Worm (Caenorhabditis elegans) whole organism, mixed stage, embryonic: ENCODE results near the gene ttr-57.

ENCODE experiments used
- bed-3 ChIP-seq: fragments of 200-800 bp; sonication (Bioruptor generic); optimal IDR thresholded peaks from 3 replicates; lab custom pipeline; 2018; ENCODE audit warnings: mild to moderate bottlenecking, missing genetic modification characterization, moderate library complexity, missing compliant biosample characterization
- blmp-1 ChIP-seq: fragments of 150-350 bp; optimal IDR thresholded peaks from 2 replicates; lab custom pipeline; 2014; ENCODE audit warnings: missing biosample characterization, missing genetic modification characterization
- ceh-39 ChIP-seq: fragments of 150-350 bp; optimal IDR thresholded peaks from 2 replicates; lab custom pipeline; 2014; ENCODE audit warnings: missing biosample characterization, missing genetic modification characterization
- ceh-43 ChIP-seq: fragments of 200-800 bp; sonication (Bioruptor generic); optimal IDR thresholded peaks from 2 replicates; lab custom pipeline; 2018; ENCODE audit warnings: mild to moderate bottlenecking, missing genetic modification characterization, moderate library complexity, missing compliant biosample characterization
- ceh-83 ChIP-seq: fragments of 200-800 bp; sonication (Bioruptor generic); optimal IDR thresholded peaks from 2 replicates; lab custom pipeline; 2018; ENCODE audit warnings: mild to moderate bottlenecking, missing genetic modification characterization, missing compliant biosample characterization
- cnd-1 ChIP-seq: fragments of 200-800 bp; sonication (Bioruptor generic); optimal IDR thresholded peaks from 2 replicates; lab custom pipeline; 2018; ENCODE audit warnings: mild to moderate bottlenecking, missing genetic modification characterization, missing compliant biosample characterization
- drap-1 ChIP-seq: fragments of 200-800 bp; sonication (Bioruptor generic); optimal IDR thresholded peaks from 3 replicates; lab custom pipeline; 2018; ENCODE audit warnings: mild to moderate bottlenecking, missing genetic modification characterization, missing compliant biosample characterization
- elt-1 ChIP-seq: sonication (generic microtip); optimal IDR thresholded peaks from 2 replicates; lab custom pipeline; 2017; ENCODE audit warnings: missing genetic modification characterization, mild to moderate bottlenecking, missing compliant biosample characterization, antibody characterized with exemption, moderate library complexity, borderline replicate concordance; ENCODE audit not compliant: insufficient read depth
- elt-3 ChIP-seq: fragments of 150-350 bp; optimal IDR thresholded peaks from 2 replicates; lab custom pipeline; 2014; ENCODE audit warnings: missing biosample characterization, missing genetic modification characterization
- flh-1 ChIP-seq: fragments of 200-800 bp; sonication (Bioruptor generic); optimal IDR thresholded peaks from 2 replicates; lab custom pipeline; 2018; ENCODE audit warnings: mild to moderate bottlenecking, missing genetic modification characterization, moderate library complexity, missing compliant biosample characterization
- ham-2 ChIP-seq: fragments of 200-800 bp; sonication (Bioruptor generic); optimal IDR thresholded peaks from 2 replicates; lab custom pipeline; 2018; ENCODE audit warnings: mild to moderate bottlenecking, missing genetic modification characterization, missing compliant biosample characterization
- hlh-1 ChIP-seq: fragments of 150-350 bp; optimal IDR thresholded peaks from 2 replicates; lab custom pipeline; 2014; ENCODE audit warnings: missing biosample characterization, missing genetic modification reagents, missing genetic modification characterization
- lin-13 ChIP-seq: fragments of 150-350 bp; optimal IDR thresholded peaks from 2 replicates; lab custom pipeline; 2014; ENCODE audit warnings: missing biosample characterization, missing genetic modification characterization
- lsy-2 ChIP-seq: fragments of 150-350 bp; optimal IDR thresholded peaks from 2 replicates; lab custom pipeline; 2014; ENCODE audit warnings: missing biosample characterization, missing genetic modification characterization
- mab-5 ChIP-seq: fragments of 150-350 bp; optimal IDR thresholded peaks from 2 replicates; lab custom pipeline; 2014; ENCODE audit warnings: missing biosample characterization, missing genetic modification characterization
- mep-1 ChIP-seq: fragments of 150-350 bp; optimal IDR thresholded peaks from 2 replicates; lab custom pipeline; 2017; ENCODE audit warnings: missing biosample characterization, missing genetic modification reagents, missing genetic modification characterization, inconsistent platforms
- nhr-12 ChIP-seq: fragments of 150-350 bp; optimal IDR thresholded peaks from 2 replicates; lab custom pipeline; 2014; ENCODE audit warnings: missing biosample characterization, missing genetic modification characterization
- nhr-2 ChIP-seq: fragments of 150-350 bp; optimal IDR thresholded peaks from 2 replicates; lab custom pipeline; 2014; ENCODE audit warnings: missing biosample characterization, missing genetic modification characterization
- nhr-237 ChIP-seq: fragments of 150-350 bp; optimal IDR thresholded peaks from 2 replicates; lab custom pipeline; 2014; ENCODE audit warnings: missing biosample characterization, missing genetic modification characterization
- nhr-28 ChIP-seq: fragments of 150-350 bp; optimal IDR thresholded peaks from 2 replicates; lab custom pipeline; 2014; ENCODE audit warnings: missing biosample characterization, missing genetic modification characterization
- nhr-76 ChIP-seq: sonication (generic microtip); optimal IDR thresholded peaks from 2 replicates; lab custom pipeline; 2017; ENCODE audit warnings: missing biosample characterization, missing genetic modification characterization
- pha-4 ChIP-seq: fragments of 150-350 bp; optimal IDR thresholded peaks from 2 replicates; lab custom pipeline; 2018; ENCODE audit warnings: missing biosample characterization, missing genetic modification reagents, missing genetic modification characterization
- sem-2 ChIP-seq: fragments of 200-800 bp; sonication (Bioruptor generic); optimal IDR thresholded peaks from 2 replicates; lab custom pipeline; 2018; ENCODE audit warnings: mild to moderate bottlenecking, missing genetic modification characterization, missing compliant biosample characterization
- snpc-4 ChIP-seq: fragments of 150-350 bp; optimal IDR thresholded peaks from 2 replicates; lab custom pipeline; 2014; ENCODE audit warnings: missing biosample characterization, missing genetic modification characterization
- sptf-1 ChIP-seq: sonication (generic microtip); optimal IDR thresholded peaks from 2 replicates; lab custom pipeline; 2017; ENCODE audit warnings: mild to moderate bottlenecking, missing genetic modification characterization, moderate library complexity, missing compliant biosample characterization
- tbx-8 ChIP-seq: fragments of 200-800 bp; sonication (Bioruptor generic); optimal IDR thresholded peaks from 2 replicates; lab custom pipeline; 2018; ENCODE audit warnings: mild to moderate bottlenecking, missing genetic modification characterization, moderate library complexity, missing compliant biosample characterization
- unc-120 ChIP-seq: sonication (generic microtip); optimal IDR thresholded peaks from 2 replicates; lab custom pipeline; 2017; ENCODE audit warnings: missing genetic modification characterization, missing compliant biosample characterization; ENCODE audit not compliant: poor library complexity, severe bottlenecking
- unc-62 ChIP-seq: fragments of 150-350 bp; optimal IDR thresholded peaks from 2 replicates; lab custom pipeline; 2014; ENCODE audit warnings: missing biosample characterization, missing genetic modification reagents, missing genetic modification characterization
- zip-8 ChIP-seq: fragments of 150-350 bp; optimal IDR thresholded peaks from 2 replicates; lab custom pipeline; 2014; ENCODE audit warnings: missing biosample characterization, missing genetic modification characterization
- ztf-11 ChIP-seq: fragments of 150-350 bp; optimal IDR thresholded peaks from 2 replicates; lab custom pipeline; 2014; ENCODE audit warnings: missing biosample characterization, missing genetic modification characterization

The ttr-57 gene

ce11 chrV:20604606-20605155 lies at the start of gene ttr-57:
Gene ttr-57, plus strand, starts transcription at chrV:20605105.
- TF ChIP-seq sem-2 (no peak), elt-3 (tag; lab: Kevin White, UChicago) (no peak), flh-1 (GFP tag; lab: Kevin White, UChicago) (no peak), hlh-1 (no peak), cnd-1 (no peak), lsy-2 (tag; lab: Kevin White, UChicago) (no peak), mep-1 (no peak), unc-120 (tag; lab: Kevin White, UChicago) (no peak), ham-2 (GFP tag; lab: Kevin White, UChicago) (no peak), nhr-12 (tag; lab: Kevin White, UChicago) (no peak), sptf-1 (tag; lab: Kevin White, UChicago) (no peak), ceh-83 (GFP tag; lab: Kevin White, UChicago) (no peak), elt-1 (no peak), nhr-2 (tag; lab: Kevin White, UChicago) (no peak), zip-8 (no peak), ceh-39 (tag; lab: Kevin White, UChicago) (no peak), pha-4 (tag; lab: Kevin White, UChicago) (no peak), ceh-43 (GFP tag; lab: Kevin White, UChicago) (no peak), blmp-1 (no peak)

ce11 chrV:20555120-20555519 lies 49.8 kb upstream of the ttr-57 start, which contains the start of gene Y38H6C.21:
Gene Y38H6C.21, minus strand, starts transcription at chrV:20555267.
- TF ChIP-seq nhr-12 (tag; lab: Kevin White, UChicago) = no peak
- no peak for TF ChIP-seq pha-4 (tag; lab: Kevin White, UChicago)

ce11 chrV:20556260-20556659 lies 48.6 kb upstream of the ttr-57 start, which contains the start of gene Y38H6C.23:
Gene Y38H6C.23, minus strand, starts transcription at chrV:20556360.
- TF ChIP-seq tbx-8 (GFP tag; lab: Kevin White, UChicago) = no peak
- TF ChIP-seq lsy-2 (tag; lab: Kevin White, UChicago) = no peak
- no peak for TF ChIP-seq ztf-11 (tag; lab: Kevin White, UChicago)
- no peak for TF ChIP-seq flh-1 (GFP tag; lab: Kevin White, UChicago)
- no peak for TF ChIP-seq nhr-2 (tag; lab: Kevin White, UChicago)
- TF ChIP-seq sptf-1 (tag; lab: Kevin White, UChicago) = no peak
- TF ChIP-seq bed-3 = no peak
- no peak for TF ChIP-seq mab-5 (tag; lab: Kevin White, UChicago)
- TF ChIP-seq lin-13 (tag; lab: Kevin White, UChicago) = no peak
- no peak for TF ChIP-seq drap-1 (GFP tag; lab: Kevin White, UChicago)
- no peak for TF ChIP-seq ham-2 (GFP tag; lab: Kevin White, UChicago)
- no peak for TF ChIP-seq ceh-83 (GFP tag; lab: Kevin White, UChicago)
- no peak for TF ChIP-seq unc-120 (tag; lab: Kevin White, UChicago)
- TF ChIP-seq zip-8 = no peak
- TF ChIP-seq nhr-237 (tag; lab: Kevin White, UChicago) = no peak
- TF ChIP-seq ceh-43 (GFP tag; lab: Kevin White, UChicago) = no peak
- no peak for TF ChIP-seq elt-1
- TF ChIP-seq nhr-28 = no peak

ce11 chrV:20558270-20558669 lies 46.6 kb upstream of the ttr-57 start, which contains the start of gene abf-4:
Gene abf-4, minus strand, starts transcription at chrV:20558370.
- no peak for TF ChIP-seq ceh-43 (GFP tag; lab: Kevin White, UChicago)
- no peak for TF ChIP-seq pha-4 (tag; lab: Kevin White, UChicago)
- no peak for TF ChIP-seq unc-62
- TF ChIP-seq blmp-1 = no peak
- no peak for TF ChIP-seq lin-13 (tag; lab: Kevin White, UChicago)
- TF ChIP-seq ztf-11 (tag; lab: Kevin White, UChicago) = no peak
- no peak for TF ChIP-seq snpc-4 (tag; lab: Kevin White, UChicago)
- no peak for TF ChIP-seq zip-8
- no peak for TF ChIP-seq unc-120 (tag; lab: Kevin White, UChicago)
- TF ChIP-seq nhr-237 (tag; lab: Kevin White, UChicago) = no peak
- TF ChIP-seq cnd-1 = no peak
- TF ChIP-seq mab-5 (tag; lab: Kevin White, UChicago) = no peak
- TF ChIP-seq sptf-1 (tag; lab: Kevin White, UChicago) = no peak
- TF ChIP-seq elt-3 (tag; lab: Kevin White, UChicago) = no peak
- TF ChIP-seq drap-1 (GFP tag; lab: Kevin White, UChicago) = no peak
- no peak for TF ChIP-seq nhr-76
- no peak for TF ChIP-seq elt-1
- TF ChIP-seq ceh-39 (tag; lab: Kevin White, UChicago) = no peak
- TF ChIP-seq, all 35 proteins: peak for 0
